Fruit fly (Drosophila melanogaster) whole organism, prepupa: ENCODE data around the gene CG5418.

Experiments used
- CG10669 ChIP-seq: fragments of 200-800 bp; sonication (Bioruptor generic); optimal IDR thresholded peaks from 3 replicates; lab custom pipeline; 2018; ENCODE audit warnings: missing biosample characterization, mild to moderate bottlenecking, missing genetic modification characterization, moderate library complexity
- CG11762 ChIP-seq: fragments of 200-800 bp; sonication (Bioruptor generic); optimal IDR thresholded peaks from 3 replicates; lab custom pipeline; 2016; ENCODE audit warnings: missing biosample characterization, missing genetic modification characterization; ENCODE audit not compliant: insufficient read depth
- Ets96B ChIP-seq: fragments of 200-800 bp; optimal IDR thresholded peaks from 2 replicates; lab custom pipeline; 2019; ENCODE audit warnings: missing biosample characterization, mild to moderate bottlenecking, missing genetic modification characterization, moderate library complexity
- Gug ChIP-seq: fragments of 200-800 bp; sonication (Bioruptor generic); IDR thresholded peaks from 2 replicates; pipeline ENCODE4 v1.3.6; 2022; ENCODE audit warnings: missing biosample characterization, missing genetic modification characterization
- Hr39 ChIP-seq: fragments of 200-800 bp; sonication (Bioruptor generic); optimal IDR thresholded peaks from 2 replicates; lab custom pipeline; 2016; ENCODE audit warnings: missing biosample characterization, missing genetic modification characterization
- Hr4 ChIP-seq: fragments of 200-800 bp; sonication (Bioruptor generic); optimal IDR thresholded peaks from 3 replicates; lab custom pipeline; 2016; ENCODE audit warnings: missing biosample characterization, missing genetic modification characterization
- Met ChIP-seq: fragments of 200-800 bp; sonication (Bioruptor generic); optimal IDR thresholded peaks from 3 replicates; lab custom pipeline; 2016; ENCODE audit warnings: missing biosample characterization, missing genetic modification characterization
- Sox102F ChIP-seq: fragments of 200-800 bp; sonication (Bioruptor generic); optimal IDR thresholded peaks from 2 replicates; lab custom pipeline; 2016; ENCODE audit warnings: missing biosample characterization, mild to moderate bottlenecking, missing genetic modification characterization
- Sox15 ChIP-seq: fragments of 200-800 bp; sonication (Bioruptor generic); optimal IDR thresholded peaks from 3 replicates; lab custom pipeline; 2016; ENCODE audit warnings: missing biosample characterization, missing genetic modification characterization
- cyc ChIP-seq: fragments of 200-800 bp; sonication (Bioruptor generic); optimal IDR thresholded peaks from 3 replicates; lab custom pipeline; 2016; ENCODE audit warnings: missing biosample characterization, missing genetic modification characterization
- eg ChIP-seq: fragments of 200-800 bp; sonication (Bioruptor generic); IDR thresholded peaks from 3 replicates; pipeline ENCODE4 v1.3.6; 2022; ENCODE audit warnings: missing biosample characterization, missing genetic modification characterization
- fd85E ChIP-seq: fragments of 200-800 bp; sonication (Bioruptor generic); optimal IDR thresholded peaks from 3 replicates; lab custom pipeline; 2016; ENCODE audit warnings: missing biosample characterization, missing genetic modification characterization
- spab ChIP-seq: fragments of 200-800 bp; sonication (Bioruptor generic); optimal IDR thresholded peaks from 2 replicates; lab custom pipeline; 2017; ENCODE audit warnings: missing biosample characterization, mild to moderate bottlenecking, missing genetic modification characterization, missing genetic modification reagents

DNA sequence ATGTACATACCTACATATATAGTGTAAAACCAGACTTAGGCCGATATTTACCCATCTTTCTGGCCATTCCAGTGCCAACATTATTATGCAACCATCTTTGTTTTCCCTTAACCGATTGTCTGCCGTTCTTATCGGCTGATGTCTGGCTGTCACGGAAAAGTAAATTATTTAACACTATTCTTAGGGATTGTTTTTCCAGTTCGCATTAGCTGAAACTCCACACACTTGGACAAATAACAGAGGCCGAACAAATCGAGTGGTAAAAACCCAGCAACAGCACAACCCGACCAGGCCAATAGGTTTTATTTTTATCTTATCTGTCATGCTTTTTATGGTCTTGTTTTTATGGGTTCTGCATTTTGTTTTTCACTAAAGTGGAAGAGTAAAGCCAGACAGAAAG is 20.5 kb upstream of the CG5418 start:
- no peak for TF ChIP-seq Sox15 (GFP tag; lab: Kevin White, UChicago)
- TF ChIP-seq Hr4 (GFP tag; lab: Kevin White, UChicago): no peak
- no peak for TF ChIP-seq Sox102F (GFP tag; lab: Kevin White, UChicago)
- TF ChIP-seq Ets96B: no peak
- TF ChIP-seq fd85E (GFP tag; lab: Kevin White, UChicago): no peak
- TF ChIP-seq Met: no peak
- no peak for TF ChIP-seq cyc (GFP tag; lab: Kevin White, UChicago)
- TF ChIP-seq Gug (GFP tag; lab: Robert Waterston, UW): no peak
- no peak for TF ChIP-seq CG11762
- no peak for TF ChIP-seq Hr39 (GFP tag; lab: Kevin White, UChicago)
- TF ChIP-seq eg (GFP tag; lab: Robert Waterston, UW): no peak
- no peak for TF ChIP-seq CG10669 (GFP tag; lab: Kevin White, UChicago)
- TF ChIP-seq spab (GFP tag; lab: Kevin White, UChicago): no peak
